Fruit fly (Drosophila melanogaster) whole organism, embryonic: ENCODE measurements around the gene Tdg.
A peak's percentile ranks its signal among the peaks of the same experiment; 100 is the strongest.

Experiments used
- Adf1 ChIP-seq: fragments of 200-800 bp; sonication (Bioruptor generic); IDR thresholded peaks from 2 replicates; pipeline ENCODE4 v1.3.6; 2022; ENCODE audit warnings: missing biosample characterization, missing genetic modification characterization
- Bdp1 ChIP-seq: fragments of 200-800 bp; sonication (Bioruptor generic); optimal IDR thresholded peaks from 3 replicates; lab custom pipeline; 2016; ENCODE audit warnings: missing biosample characterization, missing genetic modification characterization
- CG10543 ChIP-seq: fragments of 200-800 bp; sonication (Bioruptor generic); optimal IDR thresholded peaks from 3 replicates; lab custom pipeline; 2017; ENCODE audit warnings: missing biosample characterization, mild to moderate bottlenecking, missing genetic modification characterization, moderate library complexity
- CG11093 ChIP-seq: fragments of 200-800 bp; sonication (Bioruptor generic); IDR thresholded peaks from 3 replicates; pipeline ENCODE4 v1.3.6; 2022; ENCODE audit warnings: missing biosample characterization, missing genetic modification characterization
- CG11247 ChIP-seq: fragments of 200-800 bp; sonication (Bioruptor generic); IDR thresholded peaks from 2 replicates; pipeline ENCODE4 v1.3.6; 2022; ENCODE audit warnings: missing biosample characterization, missing genetic modification characterization
- CG11723 ChIP-seq: fragments of 200-800 bp; sonication (Bioruptor generic); optimal IDR thresholded peaks from 2 replicates; lab custom pipeline; 2017; ENCODE audit warnings: missing biosample characterization, mild to moderate bottlenecking, missing genetic modification characterization
- CG12219 ChIP-seq: fragments of 200-800 bp; sonication (Bioruptor generic); optimal IDR thresholded peaks from 3 replicates; lab custom pipeline; 2018; ENCODE audit warnings: missing biosample characterization, mild to moderate bottlenecking, missing genetic modification characterization
- CG18599 ChIP-seq: fragments of 200-800 bp; sonication (Bioruptor generic); optimal IDR thresholded peaks from 3 replicates; lab custom pipeline; 2017; ENCODE audit warnings: missing biosample characterization, missing genetic modification characterization, mild to moderate bottlenecking, moderate library complexity, missing genetic modification reagents
- CG2889 ChIP-seq: fragments of 200-800 bp; sonication (Bioruptor generic); IDR thresholded peaks from 3 replicates; pipeline ENCODE4 v1.3.6; 2022; ENCODE audit warnings: missing biosample characterization, missing genetic modification characterization
- CG30403 ChIP-seq: fragments of 200-800 bp; sonication (Bioruptor generic); optimal IDR thresholded peaks from 3 replicates; lab custom pipeline; 2016; ENCODE audit warnings: missing biosample characterization, missing genetic modification characterization
- CG31365 ChIP-seq: fragments of 200-800 bp; sonication (Bioruptor generic); optimal IDR thresholded peaks from 2 replicates; lab custom pipeline; 2018; ENCODE audit warnings: missing biosample characterization, mild to moderate bottlenecking, missing genetic modification characterization
- CG34224 ChIP-seq: fragments of 200-800 bp; sonication (Bioruptor generic); IDR thresholded peaks from 3 replicates; pipeline ENCODE4 v1.3.6; 2022; ENCODE audit warnings: missing biosample characterization, missing genetic modification characterization; ENCODE audit not compliant: partially characterized antibody
- CG42726 ChIP-seq: fragments of 200-800 bp; sonication (Bioruptor generic); IDR thresholded peaks from 2 replicates; pipeline ENCODE4 v1.3.6; 2022; ENCODE audit warnings: missing biosample characterization, missing genetic modification characterization; ENCODE audit not compliant: partially characterized antibody
- CG4820 ChIP-seq: fragments of 200-800 bp; sonication (Bioruptor generic); optimal IDR thresholded peaks from 3 replicates; lab custom pipeline; 2016; ENCODE audit warnings: missing biosample characterization, missing genetic modification characterization
- CG5180 ChIP-seq: fragments of 200-800 bp; sonication (Bioruptor generic); optimal IDR thresholded peaks from 3 replicates; lab custom pipeline; 2017; ENCODE audit warnings: missing biosample characterization, missing genetic modification characterization, mild to moderate bottlenecking, moderate library complexity, missing genetic modification reagents
- CG7372 ChIP-seq: fragments of 200-800 bp; sonication (Bioruptor generic); IDR thresholded peaks from 2 replicates; pipeline ENCODE4 v1.3.6; 2022; ENCODE audit warnings: missing biosample characterization, missing genetic modification characterization
- CG7745 ChIP-seq: fragments of 200-800 bp; sonication (Bioruptor generic); optimal IDR thresholded peaks from 2 replicates; lab custom pipeline; 2018; ENCODE audit warnings: missing biosample characterization, mild to moderate bottlenecking, missing genetic modification characterization, moderate library complexity
- CG7928 ChIP-seq: fragments of 200-800 bp; sonication (Bioruptor generic); optimal IDR thresholded peaks from 2 replicates; lab custom pipeline; 2017; ENCODE audit warnings: missing biosample characterization, mild to moderate bottlenecking, missing genetic modification characterization
- CG8388 ChIP-seq: fragments of 200-800 bp; sonication (Bioruptor generic); optimal IDR thresholded peaks from 2 replicates; lab custom pipeline; 2019; ENCODE audit warnings: missing biosample characterization, mild to moderate bottlenecking, missing genetic modification characterization, moderate library complexity
- CG8924 ChIP-seq: fragments of 200-800 bp; optimal IDR thresholded peaks from 3 replicates; lab custom pipeline; 2019; ENCODE audit warnings: missing biosample characterization, mild to moderate bottlenecking, missing genetic modification characterization, moderate library complexity
- Chrac-16 ChIP-seq: fragments of 200-800 bp; sonication (Bioruptor generic); optimal IDR thresholded peaks from 3 replicates; lab custom pipeline; 2016; ENCODE audit warnings: missing biosample characterization, missing genetic modification characterization
- Deaf1 ChIP-seq: fragments of 200-800 bp; optimal IDR thresholded peaks from 3 replicates; lab custom pipeline; 2019; ENCODE audit warnings: missing biosample characterization, mild to moderate bottlenecking, missing genetic modification characterization, moderate library complexity
- Dfd ChIP-seq, 2 experiments: fragments of >200 bp; optimal IDR thresholded peaks; 2 replicates each; lab custom pipeline; 2017; ENCODE audit warnings: missing biosample characterization in 2 of 2, missing genetic modification characterization in 2 of 2
- HHEX ChIP-seq: fragments of 200-800 bp; sonication (Bioruptor generic); optimal IDR thresholded peaks from 3 replicates; lab custom pipeline; 2017; ENCODE audit warnings: missing biosample characterization, mild to moderate bottlenecking, missing genetic modification characterization, missing genetic modification reagents
- Hr39 ChIP-seq: fragments of >200 bp; optimal IDR thresholded peaks from 2 replicates; lab custom pipeline; 2017
- Sox102F ChIP-seq: fragments of 200-800 bp; sonication (Bioruptor generic); optimal IDR thresholded peaks from 2 replicates; lab custom pipeline; 2018; ENCODE audit warnings: missing biosample characterization, mild to moderate bottlenecking, missing genetic modification characterization, moderate library complexity
- Sry-β ChIP-seq: fragments of 200-800 bp; sonication (Bioruptor generic); optimal IDR thresholded peaks from 2 replicates; lab custom pipeline; 2018; ENCODE audit warnings: missing biosample characterization, mild to moderate bottlenecking, missing genetic modification characterization, moderate library complexity
- crp ChIP-seq, 2 experiments: fragments of 200-800 bp; sonication (Bioruptor generic); optimal IDR thresholded peaks; 2 replicates in 1 of 2; 3 replicates in 1 of 2; lab custom pipeline; 2017; ENCODE audit warnings: missing biosample characterization in 2 of 2, missing genetic modification characterization in 2 of 2, mild to moderate bottlenecking in 1 of 2, moderate library complexity in 1 of 2
- dimm ChIP-seq: fragments of 200-800 bp; sonication (Bioruptor generic); IDR thresholded peaks from 2 replicates; pipeline ENCODE4 v1.3.6; 2022; ENCODE audit warnings: missing biosample characterization, missing genetic modification characterization
- disco-r ChIP-seq: fragments of 200-800 bp; sonication (Bioruptor generic); optimal IDR thresholded peaks from 2 replicates; lab custom pipeline; 2016; ENCODE audit warnings: missing biosample characterization, missing genetic modification characterization
- emc ChIP-seq: fragments of 200-800 bp; sonication (Bioruptor generic); optimal IDR thresholded peaks from 2 replicates; lab custom pipeline; 2016; ENCODE audit warnings: missing biosample characterization, missing genetic modification characterization
- gcm2 ChIP-seq: fragments of 200-800 bp; sonication (Bioruptor generic); optimal IDR thresholded peaks from 2 replicates; lab custom pipeline; 2016; ENCODE audit warnings: missing biosample characterization, missing genetic modification characterization
- gro ChIP-seq: fragments of 200-800 bp; sonication (Bioruptor generic); optimal IDR thresholded peaks from 2 replicates; lab custom pipeline; 2016; ENCODE audit warnings: missing biosample characterization, missing genetic modification characterization
- hkb ChIP-seq, 2 experiments: fragments of 200-800 bp in 1 of 2; fragments of >200 bp in 1 of 2; sonication (Bioruptor generic) in 1 of 2; IDR thresholded peaks in 1 of 2; optimal IDR thresholded peaks in 1 of 2; 2 replicates each; pipeline versions ENCODE4 v1.3.6 to Lab custom; 2017 to 2022; ENCODE audit warnings: missing biosample characterization in 1 of 2, missing genetic modification characterization in 1 of 2
- jigr1 ChIP-seq: fragments of 200-800 bp; sonication (Bioruptor generic); IDR thresholded peaks from 3 replicates; pipeline ENCODE4 v1.3.6; 2022; ENCODE audit warnings: missing biosample characterization, missing genetic modification characterization
- klu ChIP-seq: fragments of 200-800 bp; sonication (Bioruptor generic); IDR thresholded peaks from 2 replicates; pipeline ENCODE4 v1.3.6; 2022; ENCODE audit warnings: missing biosample characterization, missing genetic modification characterization
- kni ChIP-seq: fragments of 200-800 bp; sonication (Bioruptor generic); optimal IDR thresholded peaks from 3 replicates; lab custom pipeline; 2017; ENCODE audit warnings: mild to moderate bottlenecking, missing biosample characterization, missing genetic modification reagents, missing genetic modification characterization
- lola ChIP-seq, 3 experiments: fragments of >200 bp in 2 of 3; fragments of 200-800 bp in 1 of 3; sonication (Bioruptor generic) in 1 of 3; optimal IDR thresholded peaks; 2 replicates each; lab custom pipeline; 2017 to 2019; ENCODE audit warnings: missing biosample characterization in 3 of 3, missing genetic modification characterization in 3 of 3, mild to moderate bottlenecking in 1 of 3, moderate library complexity in 1 of 3
- lov ChIP-seq, 2 experiments: fragments of 200-800 bp in 1 of 2; fragments of >200 bp in 1 of 2; sonication (Bioruptor generic) in 1 of 2; IDR thresholded peaks in 1 of 2; optimal IDR thresholded peaks in 1 of 2; 2 replicates in 1 of 2; 3 replicates in 1 of 2; pipeline versions ENCODE4 v1.3.6 to Lab custom; 2017 to 2022; ENCODE audit warnings: missing biosample characterization in 1 of 2, missing genetic modification characterization in 1 of 2
- nom ChIP-seq: fragments of 200-800 bp; sonication (Bioruptor generic); optimal IDR thresholded peaks from 2 replicates; lab custom pipeline; 2017; ENCODE audit warnings: missing biosample characterization, missing genetic modification characterization, mild to moderate bottlenecking, moderate library complexity, missing genetic modification reagents
- pros ChIP-seq: fragments of 200-800 bp; sonication (Bioruptor generic); optimal IDR thresholded peaks from 3 replicates; lab custom pipeline; 2019; ENCODE audit warnings: missing biosample characterization, mild to moderate bottlenecking, missing genetic modification characterization, moderate library complexity
- shn ChIP-seq: fragments of 200-800 bp; sonication (Bioruptor generic); optimal IDR thresholded peaks from 3 replicates; lab custom pipeline; 2016; ENCODE audit warnings: missing biosample characterization, missing genetic modification characterization
- stwl ChIP-seq: fragments of 200-800 bp; sonication (Bioruptor generic); optimal IDR thresholded peaks from 3 replicates; lab custom pipeline; 2018; ENCODE audit warnings: missing biosample characterization, mild to moderate bottlenecking, missing genetic modification characterization, moderate library complexity
- tna ChIP-seq: fragments of 200-800 bp; sonication (Bioruptor generic); IDR thresholded peaks from 2 replicates; pipeline ENCODE4 v1.3.6; 2022; ENCODE audit warnings: missing biosample characterization, missing genetic modification characterization; ENCODE audit not compliant: partially characterized antibody
- ttk ChIP-seq: fragments of 200-800 bp; sonication (Bioruptor generic); IDR thresholded peaks from 2 replicates; pipeline ENCODE4 v2.1.2; 2022; ENCODE audit warnings: missing biosample characterization, missing genetic modification characterization
- tx ChIP-seq: fragments of 200-800 bp; sonication (Bioruptor generic); optimal IDR thresholded peaks from 2 replicates; lab custom pipeline; 2016; ENCODE audit warnings: missing biosample characterization, missing genetic modification characterization
- unc-4 ChIP-seq: fragments of 200-800 bp; sonication (Bioruptor generic); IDR thresholded peaks from 2 replicates; pipeline ENCODE4 v1.3.6; 2022; ENCODE audit warnings: missing biosample characterization, missing genetic modification characterization; ENCODE audit not compliant: partially characterized antibody

Tdg gene

DNA sequence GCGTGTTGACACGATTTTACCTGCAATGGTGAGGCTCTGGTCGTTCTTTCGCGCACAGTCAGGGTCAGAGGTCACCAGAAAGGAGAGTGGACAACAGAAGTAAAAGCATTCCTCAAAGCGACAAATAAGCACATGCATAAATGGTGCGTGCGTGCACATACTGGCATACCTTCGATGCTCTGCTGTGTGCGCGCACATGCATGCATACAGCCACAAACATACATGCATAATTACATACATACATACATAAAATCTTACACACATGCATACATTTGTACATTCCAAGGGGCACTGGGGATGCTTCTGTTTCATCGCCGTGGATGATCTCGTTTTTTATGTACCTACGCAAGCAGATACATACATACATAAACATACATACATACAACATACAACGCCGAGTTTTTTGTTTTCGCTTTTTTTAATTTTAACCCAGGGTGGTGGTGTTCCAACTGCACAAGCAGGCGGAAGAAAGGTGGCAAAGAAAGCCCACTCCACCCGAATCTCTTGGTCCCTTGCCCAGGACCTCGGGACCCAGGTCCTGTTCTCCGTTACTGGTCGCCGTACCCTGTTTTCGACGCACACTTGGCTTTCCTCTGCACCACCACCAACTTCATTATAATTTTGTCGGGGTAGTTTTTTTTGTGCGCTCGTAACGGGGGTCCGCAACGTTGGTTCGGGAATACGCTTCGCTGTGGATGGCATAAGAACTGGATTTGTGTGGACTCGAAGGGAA lies 68.7 kb downstream of the Tdg start, which contains the start of gene Asator (continued):
- TF ChIP-seq Sox102F, result peak; percentile 53
- peak; percentile 0 for TF ChIP-seq CG7745 (tag; lab: Kevin White, UChicago)
- no peak; the same call in 1 of the 2 replicates for TF ChIP-seq ttk (GFP tag; lab: Robert Waterston, UW)
- TF ChIP-seq lola (GFP tag; optimal IDR thresholded peaks at IDR 0.05; lab: Kevin White, UChicago), result peak in 1 of 3 experiments; percentile 14
- no peak for TF ChIP-seq dimm
- no peak for TF ChIP-seq hkb (optimal IDR thresholded peaks at IDR 0.05; lab: Kevin White, UChicago)
- peak; percentile 65 for TF ChIP-seq hkb (GFP tag; IDR thresholded peaks at IDR 0.05; lab: Robert Waterston, UW)
- no peak for TF ChIP-seq crp (GFP tag; optimal IDR thresholded peaks at IDR 0.05; lab: Kevin White, UChicago)
- no peak for TF ChIP-seq CG42726
- TF ChIP-seq unc-4 (GFP tag; lab: Robert Waterston, UW), result no peak
- peak; percentile 84 for TF ChIP-seq CG18599 (GFP tag; lab: Kevin White, UChicago)
- TF ChIP-seq lov (optimal IDR thresholded peaks at IDR 0.05; lab: Kevin White, UChicago), result no peak
- 0 out of 3 replicates have a peak, but pooled peaks have one; percentile 67 for TF ChIP-seq lov (GFP tag; IDR thresholded peaks at IDR 0.05; lab: Robert Waterston, UW)
- peak; percentile 47 for TF ChIP-seq Chrac-16 (GFP tag; lab: Kevin White, UChicago)
- TF ChIP-seq Deaf1, result peak; percentile 27
- TF ChIP-seq CG11723 (GFP tag; lab: Kevin White, UChicago), result no peak
- peak; percentile 24 for TF ChIP-seq CG8388 (GFP tag; lab: Kevin White, UChicago)
- peak; percentile 73 for TF ChIP-seq shn (GFP tag; lab: Kevin White, UChicago)
- TF ChIP-seq klu (GFP tag; lab: Robert Waterston, UW), result no peak
- peak; percentile 56 for TF ChIP-seq CG30403 (GFP tag; lab: Kevin White, UChicago)
- TF ChIP-seq Adf1, result no peak; the same call in 1 of the 2 replicates
- TF ChIP-seq kni (GFP tag; lab: Kevin White, UChicago), result peak; percentile 91
- TF ChIP-seq emc (GFP tag; lab: Kevin White, UChicago), result peak; percentile 6
- peak; percentile 100 for TF ChIP-seq pros (GFP tag; lab: Kevin White, UChicago)
- no peak for TF ChIP-seq stwl
- no peak for TF ChIP-seq tna (GFP tag; lab: Robert Waterston, UW)
- no peak for TF ChIP-seq CG5180
- 0 out of 2 replicates have a peak, but pooled peaks have one; percentile 30 for TF ChIP-seq CG7372 (GFP tag; lab: Robert Waterston, UW)
- TF ChIP-seq gro (GFP tag; lab: Kevin White, UChicago), result peak; percentile 39
- peak; percentile 65 for TF ChIP-seq nom (GFP tag; lab: Kevin White, UChicago)
- peak; percentile 44 for TF ChIP-seq HHEX (GFP tag; lab: Kevin White, UChicago)
- no peak for TF ChIP-seq Hr39 (lab: Kevin White, UChicago)
- no peak for TF ChIP-seq CG11093 (GFP tag; lab: Robert Waterston, UW)
- no peak for TF ChIP-seq Dfd (GFP tag; optimal IDR thresholded peaks at IDR 0.05; lab: Kevin White, UChicago)
- TF ChIP-seq jigr1, result no peak
- TF ChIP-seq CG34224 (GFP tag; lab: Robert Waterston, UW), result no peak
- TF ChIP-seq CG4820, result peak; percentile 48
- peak; percentile 59 for TF ChIP-seq CG12219 (GFP tag; lab: Kevin White, UChicago)
- peak; percentile 38 for TF ChIP-seq CG8924 (tag; lab: Kevin White, UChicago)
- TF ChIP-seq Bdp1, result no peak
- TF ChIP-seq CG10543, result peak; percentile 70
- no peak for TF ChIP-seq CG7928 (GFP tag; lab: Kevin White, UChicago)
- TF ChIP-seq CG11247 (GFP tag; lab: Robert Waterston, UW), result no peak
- no peak for TF ChIP-seq gcm2 (GFP tag; lab: Kevin White, UChicago)
- TF ChIP-seq disco-r (GFP tag; lab: Kevin White, UChicago), result peak; percentile 25
- no peak for TF ChIP-seq Sry-β
- no peak; the same call in 2 of the 3 replicates for TF ChIP-seq CG2889 (GFP tag; lab: Robert Waterston, UW)
- TF ChIP-seq CG31365 (tag; lab: Kevin White, UChicago), result no peak
- TF ChIP-seq tx (GFP tag; lab: Kevin White, UChicago), result peak; percentile 51
